Worm (Caenorhabditis elegans): ENCODE results near the gene fbxb-7.

DNA sequence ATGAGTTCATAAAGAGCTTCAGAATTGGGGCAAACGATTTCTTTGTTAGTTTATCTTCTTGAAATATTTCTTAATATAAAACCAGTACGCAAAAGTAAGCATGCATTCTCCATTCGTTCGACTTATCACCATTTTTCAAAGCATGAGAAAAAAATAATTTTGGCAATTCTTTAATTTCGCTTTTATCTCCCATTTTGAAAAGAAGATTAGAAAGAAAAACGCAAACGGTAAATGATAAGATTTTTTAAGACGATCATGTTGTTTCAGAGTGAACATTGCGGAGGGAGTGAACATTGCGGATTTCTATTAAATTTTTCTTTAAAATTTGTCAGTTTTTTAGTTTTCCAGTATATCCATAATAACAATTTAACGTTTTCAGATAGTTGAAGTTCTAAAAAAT lies 37.9 kb upstream of the fbxb-7 start:
- TF ChIP-seq unc-39 (tag; optimal IDR thresholded peaks at IDR 0.05) = no peak
- TF ChIP-seq nhr-77 (tag; optimal IDR thresholded peaks at IDR 0.05) = no peak
- no peak for TF ChIP-seq ztf-11 (tag; optimal IDR thresholded peaks at IDR 0.05)
- TF ChIP-seq zag-1 (tag; optimal IDR thresholded peaks at IDR 0.05) = no peak
- TF ChIP-seq unc-62 (GFP tag; optimal IDR thresholded peaks at IDR 0.05) = no peak
- TF ChIP-seq nhr-21 (tag; optimal IDR thresholded peaks at IDR 0.05) = no peak
- TF ChIP-seq alr-1 (tag; optimal IDR thresholded peaks at IDR 0.05) = no peak
- no peak for TF ChIP-seq peb-1 (tag; optimal IDR thresholded peaks at IDR 0.05)
- TF ChIP-seq skn-1 (tag; optimal IDR thresholded peaks at IDR 0.05) = no peak
- no peak for TF ChIP-seq ama-1 (optimal IDR thresholded peaks at IDR 0.05)
- TF ChIP-seq nhr-10 (tag; optimal IDR thresholded peaks at IDR 0.05) = no peak
- TF ChIP-seq ceh-16 (tag; optimal IDR thresholded peaks at IDR 0.05) = no peak
- no peak for TF ChIP-seq R02D3.7 (tag; optimal IDR thresholded peaks at IDR 0.05)
